Fruit fly (Drosophila melanogaster) whole organism, wandering third instar larva: Measurements from ENCODE around the gene TwdlE.

Experiments
- CG9705 ChIP-seq: fragments of 200-800 bp; sonication (Bioruptor generic); optimal IDR thresholded peaks from 2 replicates; lab custom pipeline; 2018; ENCODE audit warnings: missing biosample characterization, mild to moderate bottlenecking, missing genetic modification characterization
- Dfd ChIP-seq: fragments of >200 bp; optimal IDR thresholded peaks from 2 replicates; lab custom pipeline; 2017; ENCODE audit warnings: missing biosample characterization, missing genetic modification characterization
- Dif ChIP-seq: fragments of 200-275, 200-300 bp; sonication (Bioruptor generic); optimal IDR thresholded peaks from 2 replicates; lab custom pipeline; 2018; ENCODE audit warnings: missing biosample characterization, missing genetic modification characterization; ENCODE audit not compliant: partially characterized antibody
- Jra ChIP-seq: sonication (Bioruptor generic); optimal IDR thresholded peaks from 2 replicates; lab custom pipeline; 2016; ENCODE audit warnings: missing biosample characterization, missing genetic modification characterization
- foxo ChIP-seq, 2 experiments: fragments of 200-800 bp; sonication (Bioruptor generic); optimal IDR thresholded peaks; 2 replicates in 1 of 2; 3 replicates in 1 of 2; lab custom pipeline; 2016 to 2017; ENCODE audit warnings: missing biosample characterization in 2 of 2, missing genetic modification characterization in 2 of 2
- h ChIP-seq: fragments of 200-800 bp; sonication (Bioruptor generic); optimal IDR thresholded peaks from 3 replicates; lab custom pipeline; 2016; ENCODE audit warnings: missing biosample characterization, mild to moderate bottlenecking, missing genetic modification characterization
- jim ChIP-seq: fragments of 175-275, 200-325 bp; sonication (Bioruptor generic); optimal IDR thresholded peaks from 2 replicates; lab custom pipeline; 2016; ENCODE audit warnings: missing biosample characterization, mild to moderate bottlenecking, missing genetic modification characterization
- pan ChIP-seq: fragments of >200 bp; optimal IDR thresholded peaks from 2 replicates; lab custom pipeline; 2017
- usp ChIP-seq: fragments of >200 bp; optimal IDR thresholded peaks from 2 replicates; lab custom pipeline; 2017; ENCODE audit warnings: missing biosample characterization, missing genetic modification characterization
- woc ChIP-seq: sonication (Bioruptor generic); optimal IDR thresholded peaks from 2 replicates; lab custom pipeline; 2016; ENCODE audit warnings: missing biosample characterization, mild to moderate bottlenecking, missing genetic modification characterization

DNA sequence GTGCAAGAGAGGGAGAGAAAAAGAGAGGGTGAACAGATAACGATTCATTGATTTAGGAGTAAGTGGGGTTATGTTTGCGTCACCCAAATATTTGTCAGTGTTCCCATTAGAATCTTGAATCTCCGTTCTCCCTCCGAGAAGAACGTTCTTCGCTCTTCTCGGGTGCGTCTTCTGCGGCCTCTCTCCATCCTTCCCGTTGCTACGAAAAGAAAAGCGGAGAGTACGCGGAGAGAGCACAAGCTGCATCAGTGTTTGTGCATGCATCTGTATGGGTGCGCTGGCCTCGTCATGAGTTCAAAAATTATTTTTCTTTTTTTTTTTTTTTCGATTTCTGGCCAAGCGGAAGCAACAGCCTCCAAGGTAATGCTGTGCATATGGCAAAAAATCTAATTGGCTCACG is 31.7 kb downstream of the TwdlE start:
- TF ChIP-seq Jra (GFP tag; lab: Kevin White, UChicago) (no peak), Dfd (GFP tag; lab: Kevin White, UChicago) (no peak), h (GFP tag; lab: Kevin White, UChicago) (no peak), woc (GFP tag; lab: Kevin White, UChicago) (no peak), Dif (GFP tag; lab: Kevin White, UChicago) (peak; percentile 88), CG9705 (GFP tag; lab: Kevin White, UChicago) (no peak), jim (GFP tag; lab: Kevin White, UChicago) (no peak), foxo (GFP tag; optimal IDR thresholded peaks at IDR 0.05; lab: Kevin White, UChicago) (no peak), pan (lab: Kevin White, UChicago) (no peak), usp (GFP tag; lab: Kevin White, UChicago) (no peak)
